Fruit fly (Drosophila melanogaster) whole organism, embryonic: ENCODE data around the gene glob1.

Experiments used
- Abd-B ChIP-seq: fragments of 200-800 bp; sonication (Bioruptor generic); optimal IDR thresholded peaks from 2 replicates; lab custom pipeline; 2018; ENCODE audit warnings: missing biosample characterization, mild to moderate bottlenecking, missing genetic modification characterization, moderate library complexity
- Bdp1 ChIP-seq: fragments of 200-800 bp; sonication (Bioruptor generic); optimal IDR thresholded peaks from 3 replicates; lab custom pipeline; 2016; ENCODE audit warnings: missing biosample characterization, missing genetic modification characterization
- Bgb ChIP-seq: fragments of 200-800 bp; sonication (Bioruptor generic); IDR thresholded peaks from 2 replicates; pipeline ENCODE4 v1.3.6; 2022; ENCODE audit warnings: missing biosample characterization, missing genetic modification characterization; ENCODE audit not compliant: partially characterized antibody
- CG1024 ChIP-seq: fragments of 200-800 bp; sonication (Bioruptor generic); IDR thresholded peaks from 2 replicates; pipeline ENCODE4 v1.3.6; 2022; ENCODE audit warnings: missing biosample characterization, missing genetic modification characterization
- CG10267 ChIP-seq: fragments of 200-800 bp; sonication (Bioruptor generic); optimal IDR thresholded peaks from 2 replicates; lab custom pipeline; 2018; ENCODE audit warnings: missing biosample characterization, mild to moderate bottlenecking, missing genetic modification characterization, moderate library complexity
- CG11398 ChIP-seq: fragments of 200-800 bp; sonication (Bioruptor generic); optimal IDR thresholded peaks from 2 replicates; lab custom pipeline; 2016; ENCODE audit warnings: missing biosample characterization, missing genetic modification characterization
- CG11456 ChIP-seq: fragments of 200-800 bp; sonication (Bioruptor generic); IDR thresholded peaks from 3 replicates; pipeline ENCODE4 v1.3.6; 2022; ENCODE audit warnings: missing biosample characterization, missing genetic modification characterization
- CG12104 ChIP-seq: fragments of 200-800 bp; sonication (Bioruptor generic); optimal IDR thresholded peaks from 3 replicates; lab custom pipeline; 2016; ENCODE audit warnings: missing biosample characterization, missing genetic modification characterization
- CG12155 ChIP-seq: fragments of 200-800 bp; sonication (Bioruptor generic); optimal IDR thresholded peaks from 3 replicates; lab custom pipeline; 2016; ENCODE audit warnings: missing biosample characterization, missing genetic modification characterization
- CG13296 ChIP-seq: fragments of 200-800 bp; sonication (Bioruptor generic); optimal IDR thresholded peaks from 3 replicates; lab custom pipeline; 2018; ENCODE audit warnings: missing biosample characterization, mild to moderate bottlenecking, missing genetic modification characterization
- CG14667 ChIP-seq: fragments of 200-800 bp; sonication (Bioruptor generic); IDR thresholded peaks from 2 replicates; pipeline ENCODE4 v1.3.6; 2022; ENCODE audit warnings: missing biosample characterization, missing genetic modification characterization
- CG18476 ChIP-seq: fragments of 200-800 bp; sonication (Bioruptor generic); optimal IDR thresholded peaks from 2 replicates; lab custom pipeline; 2016; ENCODE audit warnings: missing biosample characterization, mild to moderate bottlenecking, missing genetic modification characterization
- CG4282 ChIP-seq: fragments of 200-800 bp; sonication (Bioruptor generic); optimal IDR thresholded peaks from 2 replicates; lab custom pipeline; 2016; ENCODE audit warnings: missing biosample characterization, missing genetic modification characterization
- CG43689 ChIP-seq: fragments of 200-800 bp; sonication (Bioruptor generic); IDR thresholded peaks from 2 replicates; pipeline ENCODE4 v1.3.6; 2022; ENCODE audit warnings: missing biosample characterization, missing genetic modification characterization
- CG5180 ChIP-seq: fragments of 200-800 bp; sonication (Bioruptor generic); optimal IDR thresholded peaks from 3 replicates; lab custom pipeline; 2017; ENCODE audit warnings: missing biosample characterization, missing genetic modification characterization, mild to moderate bottlenecking, moderate library complexity, missing genetic modification reagents
- CG6254 ChIP-seq: fragments of 200-800 bp; sonication (Bioruptor generic); optimal IDR thresholded peaks from 3 replicates; lab custom pipeline; 2017; ENCODE audit warnings: mild to moderate bottlenecking, missing biosample characterization, missing genetic modification reagents, missing genetic modification characterization
- CG8281 ChIP-seq: fragments of 200-800 bp; sonication (Bioruptor generic); optimal IDR thresholded peaks from 2 replicates; lab custom pipeline; 2018; ENCODE audit warnings: missing biosample characterization, mild to moderate bottlenecking, missing genetic modification characterization, moderate library complexity
- CG9817 ChIP-seq: fragments of 200-800 bp; sonication (Bioruptor generic); optimal IDR thresholded peaks from 2 replicates; lab custom pipeline; 2018; ENCODE audit warnings: missing biosample characterization, mild to moderate bottlenecking, missing genetic modification characterization, moderate library complexity
- Dbx ChIP-seq: fragments of 200-800 bp; sonication (Bioruptor generic); IDR thresholded peaks from 3 replicates; pipeline ENCODE4 v1.3.6; 2022; ENCODE audit warnings: missing biosample characterization, missing genetic modification characterization
- Ets97D ChIP-seq: fragments of 200-800 bp; sonication (Bioruptor generic); optimal IDR thresholded peaks from 3 replicates; lab custom pipeline; 2016; ENCODE audit warnings: missing biosample characterization, missing genetic modification characterization
- GATAe ChIP-seq: fragments of 200-800 bp; sonication (Bioruptor generic); conservative IDR thresholded peaks from 2 replicates; pipeline ENCODE4 v1.3.6; 2022; ENCODE audit warnings: missing biosample characterization, missing genetic modification characterization
- Hr78 ChIP-seq, 2 experiments: fragments of 200-800 bp in 1 of 2; fragments of >200 bp in 1 of 2; sonication (Bioruptor generic) in 1 of 2; optimal IDR thresholded peaks; 2 replicates each; lab custom pipeline; 2017 to 2019; ENCODE audit warnings: missing biosample characterization in 2 of 2, missing genetic modification characterization in 2 of 2, mild to moderate bottlenecking in 1 of 2, moderate library complexity in 1 of 2
- Kr ChIP-seq: fragments of 200-800 bp; sonication (Bioruptor generic); optimal IDR thresholded peaks from 2 replicates; lab custom pipeline; 2017; ENCODE audit warnings: missing biosample characterization, mild to moderate bottlenecking, missing genetic modification characterization
- MTF-1 ChIP-seq: fragments of 200-800 bp; sonication (Bioruptor generic); optimal IDR thresholded peaks from 2 replicates; lab custom pipeline; 2018; ENCODE audit warnings: missing biosample characterization, mild to moderate bottlenecking, missing genetic modification characterization, borderline replicate concordance
- NfI ChIP-seq: fragments of 200-800 bp; sonication (Bioruptor generic); optimal IDR thresholded peaks from 3 replicates; lab custom pipeline; 2018; ENCODE audit warnings: missing biosample characterization, mild to moderate bottlenecking, missing genetic modification characterization, moderate library complexity
- Oaz ChIP-seq: fragments of 200-800 bp; sonication (Bioruptor generic); IDR thresholded peaks from 2 replicates; pipeline ENCODE4 v1.3.6; 2022; ENCODE audit warnings: missing biosample characterization, missing genetic modification characterization
- chm ChIP-seq: fragments of 200-800 bp; sonication (Bioruptor generic); IDR thresholded peaks from 2 replicates; pipeline ENCODE4 v1.3.6; 2022; ENCODE audit warnings: missing biosample characterization, missing genetic modification characterization
- ci ChIP-seq: fragments of 200-800 bp; sonication (Bioruptor generic); IDR thresholded peaks from 3 replicates; pipeline ENCODE4 v1.3.6; 2022; ENCODE audit warnings: missing biosample characterization, missing genetic modification characterization
- crc ChIP-seq: fragments of 200-800 bp; sonication (Bioruptor generic); optimal IDR thresholded peaks from 2 replicates; lab custom pipeline; 2016; ENCODE audit warnings: missing biosample characterization, missing genetic modification characterization
- fd64A ChIP-seq: fragments of 200-800 bp; sonication (Bioruptor generic); optimal IDR thresholded peaks from 3 replicates; lab custom pipeline; 2018; ENCODE audit warnings: missing biosample characterization, mild to moderate bottlenecking, missing genetic modification characterization
- gsb-n ChIP-seq: fragments of 200-800 bp; sonication (Bioruptor generic); optimal IDR thresholded peaks from 3 replicates; lab custom pipeline; 2018; ENCODE audit warnings: missing biosample characterization, mild to moderate bottlenecking, missing genetic modification characterization
- gt ChIP-seq: fragments of 200-800 bp; sonication (Bioruptor generic); IDR thresholded peaks from 2 replicates; pipeline ENCODE4 v1.3.6; 2022; ENCODE audit warnings: missing biosample characterization, missing genetic modification characterization
- her ChIP-seq: fragments of 200-800 bp; sonication (Bioruptor generic); optimal IDR thresholded peaks from 2 replicates; lab custom pipeline; 2016; ENCODE audit warnings: missing biosample characterization, missing genetic modification characterization
- hkb ChIP-seq, 2 experiments: fragments of 200-800 bp in 1 of 2; fragments of >200 bp in 1 of 2; sonication (Bioruptor generic) in 1 of 2; IDR thresholded peaks in 1 of 2; optimal IDR thresholded peaks in 1 of 2; 2 replicates each; pipeline versions ENCODE4 v1.3.6 to Lab custom; 2017 to 2022; ENCODE audit warnings: missing biosample characterization in 1 of 2, missing genetic modification characterization in 1 of 2
- hth ChIP-seq: fragments of >200 bp; optimal IDR thresholded peaks from 2 replicates; lab custom pipeline; 2017; ENCODE audit warnings: inconsistent platforms
- klu ChIP-seq: fragments of 200-800 bp; sonication (Bioruptor generic); IDR thresholded peaks from 2 replicates; pipeline ENCODE4 v1.3.6; 2022; ENCODE audit warnings: missing biosample characterization, missing genetic modification characterization
- lilli ChIP-seq: fragments of 200-800 bp; sonication (Bioruptor generic); optimal IDR thresholded peaks from 3 replicates; lab custom pipeline; 2016; ENCODE audit warnings: missing biosample characterization, missing genetic modification characterization
- nau ChIP-seq: fragments of 200-800 bp; sonication (Bioruptor generic); optimal IDR thresholded peaks from 3 replicates; lab custom pipeline; 2017; ENCODE audit warnings: missing biosample characterization, mild to moderate bottlenecking, missing genetic modification characterization, missing genetic modification reagents
- oc ChIP-seq: fragments of 200-800 bp; sonication (Bioruptor generic); optimal IDR thresholded peaks from 2 replicates; lab custom pipeline; 2018; ENCODE audit warnings: missing biosample characterization, mild to moderate bottlenecking, missing genetic modification characterization, moderate library complexity
- phol ChIP-seq: fragments of 200-800 bp; sonication (Bioruptor generic); optimal IDR thresholded peaks from 3 replicates; lab custom pipeline; 2018; ENCODE audit warnings: missing biosample characterization, mild to moderate bottlenecking, missing genetic modification characterization, moderate library complexity
- sd ChIP-seq: fragments of 200-800 bp; sonication (Bioruptor generic); optimal IDR thresholded peaks from 3 replicates; lab custom pipeline; 2018; ENCODE audit warnings: missing biosample characterization, mild to moderate bottlenecking, missing genetic modification characterization, moderate library complexity
- seq ChIP-seq: fragments of 200-800 bp; sonication (Bioruptor generic); IDR thresholded peaks from 2 replicates; pipeline ENCODE4 v1.3.6; 2022; ENCODE audit warnings: missing biosample characterization, missing genetic modification characterization
- sisA ChIP-seq: fragments of 200-800 bp; sonication (Bioruptor generic); IDR thresholded peaks from 2 replicates; pipeline ENCODE4 v1.3.6; 2022; ENCODE audit warnings: missing biosample characterization, missing genetic modification characterization
- so ChIP-seq: fragments of 200-800 bp; sonication (Bioruptor generic); IDR thresholded peaks from 3 replicates; pipeline ENCODE4 v1.3.6; 2022; ENCODE audit warnings: missing biosample characterization, missing genetic modification characterization
- stc ChIP-seq: fragments of 200-800 bp; sonication (Bioruptor generic); IDR thresholded peaks from 2 replicates; pipeline ENCODE4 v1.3.6; 2022; ENCODE audit warnings: missing biosample characterization, missing genetic modification characterization
- tgo ChIP-seq: fragments of 200-800 bp; sonication (Bioruptor generic); IDR thresholded peaks from 3 replicates; pipeline ENCODE4 v1.3.6; 2022; ENCODE audit warnings: missing biosample characterization, missing genetic modification characterization
- tin ChIP-seq: fragments of 200-800 bp; sonication (Bioruptor generic); optimal IDR thresholded peaks from 3 replicates; lab custom pipeline; 2016; ENCODE audit warnings: missing biosample characterization, missing genetic modification characterization
- tup ChIP-seq: fragments of 200-800 bp; sonication (Bioruptor generic); optimal IDR thresholded peaks from 2 replicates; lab custom pipeline; 2016; ENCODE audit warnings: missing biosample characterization, mild to moderate bottlenecking, missing genetic modification characterization, moderate library complexity
- vvl ChIP-seq: fragments of 200-800 bp; sonication (Bioruptor generic); IDR thresholded peaks from 2 replicates; pipeline ENCODE4 v1.3.6; 2022; ENCODE audit warnings: missing biosample characterization, missing genetic modification characterization
- z ChIP-seq: fragments of 200-800 bp; sonication (Bioruptor generic); IDR thresholded peaks from 3 replicates; pipeline ENCODE4 v1.3.6; 2022; ENCODE audit warnings: missing biosample characterization, missing genetic modification characterization
- zen ChIP-seq: fragments of 200-800 bp; sonication (Bioruptor generic); optimal IDR thresholded peaks from 3 replicates; lab custom pipeline; 2018; ENCODE audit warnings: missing biosample characterization, mild to moderate bottlenecking, missing genetic modification characterization, moderate library complexity

glob1 gene

DNA sequence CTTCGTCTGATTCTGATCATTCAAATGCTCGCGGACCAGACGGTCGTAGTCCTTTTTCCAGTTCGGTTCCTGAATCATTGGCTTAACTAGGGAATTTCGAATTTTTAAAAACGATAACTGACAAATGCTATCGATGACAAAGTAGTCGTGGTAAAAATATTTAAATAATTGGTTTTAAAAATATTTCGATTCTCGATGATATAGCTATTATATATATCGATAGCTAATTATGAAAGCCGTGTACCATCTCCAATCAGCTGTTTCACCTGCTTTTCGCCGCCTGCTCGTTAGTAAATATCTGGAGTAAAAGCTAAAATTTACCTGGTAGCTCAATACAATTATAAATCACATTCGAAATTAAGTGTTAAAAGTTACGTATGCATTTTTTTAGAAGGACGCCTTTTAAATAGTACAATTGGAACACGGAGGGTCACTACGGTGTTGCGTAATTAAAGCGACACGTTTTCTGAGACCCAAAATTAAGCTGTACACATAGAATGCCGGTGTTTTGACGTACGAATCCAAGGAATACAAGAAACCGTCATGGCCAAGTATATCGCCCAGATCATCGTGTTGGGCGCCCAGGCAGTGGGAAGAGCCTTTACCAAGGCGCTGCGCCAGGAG, 29.3 kb upstream of the glob1 start, which contains the start of the genes CG5478 and blp (continued):
- no peak for TF ChIP-seq tup (GFP tag; lab: Kevin White, UChicago)
- TF ChIP-seq ci (GFP tag; lab: Robert Waterston, UW) = no peak
- TF ChIP-seq CG14667 = no peak
- no peak for TF ChIP-seq MTF-1
- TF ChIP-seq gsb-n (tag; lab: Kevin White, UChicago) = no peak
- no peak for TF ChIP-seq Kr (GFP tag; lab: Kevin White, UChicago)
- TF ChIP-seq sisA (GFP tag; lab: Robert Waterston, UW) = no peak
- TF ChIP-seq zen (tag; lab: Kevin White, UChicago) = peak; percentile 62
- TF ChIP-seq CG4282 = no peak
- no peak for TF ChIP-seq vvl (GFP tag; lab: Robert Waterston, UW)
- TF ChIP-seq stc (GFP tag; lab: Robert Waterston, UW) = no peak
- TF ChIP-seq fd64A (GFP tag; lab: Kevin White, UChicago) = no peak
- TF ChIP-seq z (GFP tag; lab: Robert Waterston, UW) = no peak
- TF ChIP-seq tin (GFP tag; lab: Kevin White, UChicago) = no peak
- TF ChIP-seq CG10267 (tag; lab: Kevin White, UChicago) = peak; percentile 27
- peak; percentile 49 for TF ChIP-seq sd
- TF ChIP-seq CG12104 (GFP tag; lab: Kevin White, UChicago) = no peak
- TF ChIP-seq Hr78 (GFP tag; optimal IDR thresholded peaks at IDR 0.05; lab: Kevin White, UChicago) = no peak
- no peak for TF ChIP-seq CG11398 (GFP tag; lab: Kevin White, UChicago)
- no peak for TF ChIP-seq CG1024 (GFP tag; lab: Robert Waterston, UW)
- TF ChIP-seq hkb (optimal IDR thresholded peaks at IDR 0.05; lab: Kevin White, UChicago) = no peak
- no peak for TF ChIP-seq hkb (GFP tag; IDR thresholded peaks at IDR 0.05; lab: Robert Waterston, UW)
- peak; percentile 10 for TF ChIP-seq Ets97D (GFP tag; lab: Kevin White, UChicago)
- no peak for TF ChIP-seq CG11456 (GFP tag; lab: Robert Waterston, UW)
- TF ChIP-seq CG9817 = no peak
- no peak for TF ChIP-seq gt (GFP tag; lab: Robert Waterston, UW)
- TF ChIP-seq seq (GFP tag; lab: Robert Waterston, UW) = no peak
- TF ChIP-seq hth (lab: Kevin White, UChicago) = no peak
- TF ChIP-seq crc (GFP tag; lab: Kevin White, UChicago) = no peak
- no peak for TF ChIP-seq nau
- TF ChIP-seq CG13296 = no peak
- TF ChIP-seq Bgb (GFP tag; lab: Robert Waterston, UW) = peak; percentile 93
- TF ChIP-seq klu (GFP tag; lab: Robert Waterston, UW) = no peak
- no peak for TF ChIP-seq CG8281
- no peak for TF ChIP-seq CG43689 (GFP tag; lab: Robert Waterston, UW)
- TF ChIP-seq phol (tag; lab: Kevin White, UChicago) = peak; percentile 2
- TF ChIP-seq GATAe (GFP tag; lab: Robert Waterston, UW) = no peak
- no peak for TF ChIP-seq Bdp1 (GFP tag; lab: Kevin White, UChicago)
- TF ChIP-seq CG5180 (GFP tag; lab: Kevin White, UChicago) = no peak
- no peak for TF ChIP-seq chm (GFP tag; lab: Robert Waterston, UW)
- no peak for TF ChIP-seq CG6254
- TF ChIP-seq Dbx = no peak
- TF ChIP-seq CG18476 = no peak
- no peak for TF ChIP-seq NfI (GFP tag; lab: Kevin White, UChicago)
- TF ChIP-seq Oaz (GFP tag; lab: Robert Waterston, UW) = no peak
- TF ChIP-seq Abd-B (GFP tag; lab: Kevin White, UChicago) = no peak
- TF ChIP-seq CG12155 (GFP tag; lab: Kevin White, UChicago) = no peak
- no peak for TF ChIP-seq lilli (GFP tag; lab: Kevin White, UChicago)
- TF ChIP-seq tgo (GFP tag; lab: Robert Waterston, UW) = no peak
- TF ChIP-seq her (GFP tag; lab: Kevin White, UChicago) = no peak
- no peak for TF ChIP-seq oc
- TF ChIP-seq so (GFP tag; lab: Robert Waterston, UW) = no peak; the same call in 2 of the 3 replicates
